Fruit fly (Drosophila melanogaster): ENCODE measurements around the gene Vinc.

- TF ChIP-seq psq (optimal IDR thresholded peaks at IDR 0.05): no peak
- TF ChIP-seq CG8478 (optimal IDR thresholded peaks at IDR 0.05): no peak
- no peak for TF ChIP-seq pan (optimal IDR thresholded peaks at IDR 0.05)
- no peak for TF ChIP-seq Dll (optimal IDR thresholded peaks at IDR 0.05)
These were observed 48.2 kb upstream of the Vinc start, which contains the start of gene CG2924 for dm6 chrX:2270557-2270930.

Measured in whole organism.